Fruit fly (Drosophila melanogaster) whole organism, embryonic: ENCODE data around the gene Rai1.

Experiments
- BEAF-32 ChIP-seq: fragments of 200-800 bp; sonication (Bioruptor generic); optimal IDR thresholded peaks from 3 replicates; lab custom pipeline; 2017; ENCODE audit warnings: missing biosample characterization, missing genetic modification characterization, mild to moderate bottlenecking, moderate library complexity, missing genetic modification reagents
- CG10209 ChIP-seq: fragments of 200-800 bp; sonication (Bioruptor generic); optimal IDR thresholded peaks from 3 replicates; lab custom pipeline; 2017; ENCODE audit warnings: missing biosample characterization, mild to moderate bottlenecking, missing genetic modification characterization, missing genetic modification reagents
- CG11247 ChIP-seq: fragments of 200-800 bp; sonication (Bioruptor generic); IDR thresholded peaks from 2 replicates; pipeline ENCODE4 v1.3.6; 2022; ENCODE audit warnings: missing biosample characterization, missing genetic modification characterization
- CG11504 ChIP-seq: fragments of 200-800 bp; sonication (Bioruptor generic); optimal IDR thresholded peaks from 3 replicates; lab custom pipeline; 2019; ENCODE audit warnings: missing biosample characterization, mild to moderate bottlenecking, missing genetic modification characterization, moderate library complexity
- CG15479 ChIP-seq: fragments of 200-800 bp; sonication (Bioruptor generic); optimal IDR thresholded peaks from 3 replicates; lab custom pipeline; 2019; ENCODE audit warnings: missing biosample characterization, mild to moderate bottlenecking, missing genetic modification characterization, moderate library complexity
- CG1603 ChIP-seq: fragments of 200-800 bp; sonication (Bioruptor generic); optimal IDR thresholded peaks from 2 replicates; lab custom pipeline; 2019; ENCODE audit warnings: missing biosample characterization, mild to moderate bottlenecking, missing genetic modification characterization, moderate library complexity
- CG17802 ChIP-seq: fragments of 200-800 bp; sonication (Bioruptor generic); optimal IDR thresholded peaks from 2 replicates; lab custom pipeline; 2018; ENCODE audit warnings: missing biosample characterization, mild to moderate bottlenecking, missing genetic modification characterization, moderate library complexity
- CG18011 ChIP-seq: fragments of 200-800 bp; sonication (Bioruptor generic); optimal IDR thresholded peaks from 2 replicates; lab custom pipeline; 2017; ENCODE audit warnings: missing biosample characterization, missing genetic modification characterization, mild to moderate bottlenecking, moderate library complexity, missing genotype
- CG18476 ChIP-seq: fragments of 200-800 bp; sonication (Bioruptor generic); optimal IDR thresholded peaks from 2 replicates; lab custom pipeline; 2016; ENCODE audit warnings: missing biosample characterization, mild to moderate bottlenecking, missing genetic modification characterization
- CG2889 ChIP-seq: fragments of 200-800 bp; sonication (Bioruptor generic); IDR thresholded peaks from 3 replicates; pipeline ENCODE4 v1.3.6; 2022; ENCODE audit warnings: missing biosample characterization, missing genetic modification characterization
- CG5953 ChIP-seq: fragments of 200-800 bp; sonication (Bioruptor generic); IDR thresholded peaks from 2 replicates; pipeline ENCODE4 v1.3.6; 2022; ENCODE audit warnings: missing biosample characterization, missing genetic modification characterization
- CG6175 ChIP-seq: fragments of 200-800 bp; sonication (Bioruptor generic); IDR thresholded peaks from 3 replicates; pipeline ENCODE4 v1.3.6; 2022; ENCODE audit warnings: missing biosample characterization, missing genetic modification characterization
- CG6791 ChIP-seq: fragments of 200-800 bp; sonication (Bioruptor generic); IDR thresholded peaks from 3 replicates; pipeline ENCODE4 v1.3.6; 2022; ENCODE audit warnings: missing biosample characterization, missing genetic modification characterization; ENCODE audit not compliant: partially characterized antibody
- CG6854 ChIP-seq: fragments of 200-800 bp; sonication (Bioruptor generic); optimal IDR thresholded peaks from 3 replicates; lab custom pipeline; 2017; ENCODE audit warnings: missing biosample characterization, mild to moderate bottlenecking, missing genetic modification characterization
- CG8944 ChIP-seq: fragments of 200-800 bp; sonication (Bioruptor generic); optimal IDR thresholded peaks from 3 replicates; lab custom pipeline; 2016; ENCODE audit warnings: missing biosample characterization, missing genetic modification characterization
- CG9437 ChIP-seq: fragments of 200-800 bp; sonication (Bioruptor generic); optimal IDR thresholded peaks from 2 replicates; lab custom pipeline; 2018; ENCODE audit warnings: missing biosample characterization, mild to moderate bottlenecking, missing genetic modification characterization
- CG9817 ChIP-seq: fragments of 200-800 bp; sonication (Bioruptor generic); optimal IDR thresholded peaks from 2 replicates; lab custom pipeline; 2018; ENCODE audit warnings: missing biosample characterization, mild to moderate bottlenecking, missing genetic modification characterization, moderate library complexity
- CG9876 ChIP-seq: fragments of 200-800 bp; sonication (Bioruptor generic); optimal IDR thresholded peaks from 2 replicates; lab custom pipeline; 2016; ENCODE audit warnings: missing biosample characterization, missing genetic modification characterization
- CTCF ChIP-seq: fragments of 200-800 bp; sonication (Bioruptor generic); optimal IDR thresholded peaks from 2 replicates; lab custom pipeline; 2017; ENCODE audit warnings: missing biosample characterization, mild to moderate bottlenecking, missing genetic modification characterization, moderate library complexity
- Chrac-16 ChIP-seq: fragments of 200-800 bp; sonication (Bioruptor generic); optimal IDR thresholded peaks from 3 replicates; lab custom pipeline; 2016; ENCODE audit warnings: missing biosample characterization, missing genetic modification characterization
- Dad ChIP-seq: fragments of 200-800 bp; sonication (Bioruptor generic); optimal IDR thresholded peaks from 3 replicates; lab custom pipeline; 2016; ENCODE audit warnings: missing biosample characterization, missing genetic modification characterization
- Dp ChIP-seq: fragments of 200-800 bp; sonication (Bioruptor generic); optimal IDR thresholded peaks from 2 replicates; lab custom pipeline; 2018; ENCODE audit warnings: missing biosample characterization, mild to moderate bottlenecking, missing genetic modification characterization, moderate library complexity
- E2f2 ChIP-seq: fragments of 200-800 bp; sonication (Bioruptor generic); IDR thresholded peaks from 2 replicates; pipeline ENCODE4 v1.3.6; 2022; ENCODE audit warnings: missing biosample characterization, missing genetic modification characterization
- ERR ChIP-seq: fragments of 200-800 bp; sonication (Bioruptor generic); optimal IDR thresholded peaks from 2 replicates; lab custom pipeline; 2016; ENCODE audit warnings: missing biosample characterization, missing genetic modification characterization
- Gug ChIP-seq: fragments of 200-800 bp; sonication (Bioruptor generic); IDR thresholded peaks from 4 replicates; pipeline ENCODE4 v1.3.6; 2022; ENCODE audit warnings: missing biosample characterization, missing genetic modification characterization
- Hand ChIP-seq: fragments of 200-800 bp; sonication (Bioruptor generic); optimal IDR thresholded peaks from 2 replicates; lab custom pipeline; 2017; ENCODE audit warnings: mild to moderate bottlenecking, missing biosample characterization, missing genetic modification reagents, missing genetic modification characterization
- HmgD ChIP-seq: fragments of 200-800 bp; sonication (Bioruptor generic); optimal IDR thresholded peaks from 3 replicates; lab custom pipeline; 2016; ENCODE audit warnings: missing biosample characterization, missing genetic modification characterization
- HmgZ ChIP-seq: fragments of 200-800 bp; sonication (Bioruptor generic); optimal IDR thresholded peaks from 2 replicates; lab custom pipeline; 2018; ENCODE audit warnings: missing biosample characterization, mild to moderate bottlenecking, missing genetic modification characterization
- Hsf ChIP-seq: fragments of 200-800 bp; sonication (Bioruptor generic); optimal IDR thresholded peaks from 3 replicates; lab custom pipeline; 2016; ENCODE audit warnings: missing biosample characterization, missing genetic modification characterization
- Lhr ChIP-seq: fragments of 200-800 bp; sonication (Bioruptor generic); optimal IDR thresholded peaks from 3 replicates; lab custom pipeline; 2017; ENCODE audit warnings: mild to moderate bottlenecking, missing biosample characterization, missing genetic modification reagents, missing genetic modification characterization
- MBD-R2 ChIP-seq: fragments of 200-800 bp; sonication (Bioruptor generic); IDR thresholded peaks from 2 replicates; pipeline ENCODE4 v1.3.6; 2022; ENCODE audit warnings: missing biosample characterization, missing genetic modification characterization
- Pdp1 ChIP-seq, 2 experiments: fragments of 200-800 bp; sonication (Bioruptor generic); optimal IDR thresholded peaks; 3 replicates each; lab custom pipeline; 2016; ENCODE audit warnings: missing biosample characterization in 2 of 2, missing genetic modification characterization in 2 of 2, mild to moderate bottlenecking in 1 of 2, moderate library complexity in 1 of 2
- Sox100B ChIP-seq: fragments of 200-800 bp; sonication (Bioruptor generic); optimal IDR thresholded peaks from 3 replicates; lab custom pipeline; 2018; ENCODE audit warnings: missing biosample characterization, mild to moderate bottlenecking, missing genetic modification characterization
- ara ChIP-seq: fragments of 200-800 bp; sonication (Bioruptor generic); IDR thresholded peaks from 2 replicates; pipeline ENCODE4 v1.3.6; 2022; ENCODE audit warnings: missing biosample characterization, missing genetic modification characterization
- bbx ChIP-seq: fragments of 200-800 bp; sonication (Bioruptor generic); IDR thresholded peaks from 2 replicates; pipeline ENCODE4 v1.3.6; 2022; ENCODE audit warnings: missing biosample characterization, missing genetic modification characterization; ENCODE audit not compliant: partially characterized antibody
- cas ChIP-seq: fragments of 200-800 bp; sonication (Bioruptor generic); IDR thresholded peaks from 2 replicates; pipeline ENCODE4 v1.3.6; 2022; ENCODE audit warnings: missing biosample characterization, missing genetic modification characterization
- chif ChIP-seq, 2 experiments: fragments of 200-800 bp; sonication (Bioruptor generic); optimal IDR thresholded peaks; 3 replicates each; lab custom pipeline; 2016; ENCODE audit warnings: missing biosample characterization in 2 of 2, missing genetic modification characterization in 2 of 2
- dpn ChIP-seq, 2 experiments: fragments of 200-800 bp; sonication (Bioruptor generic); optimal IDR thresholded peaks; 3 replicates each; lab custom pipeline; 2016; ENCODE audit warnings: missing biosample characterization in 2 of 2, missing genetic modification characterization in 2 of 2
- gcm ChIP-seq: fragments of 200-800 bp; sonication (Bioruptor generic); optimal IDR thresholded peaks from 2 replicates; lab custom pipeline; 2019; ENCODE audit warnings: missing biosample characterization, mild to moderate bottlenecking, missing genetic modification characterization, moderate library complexity
- inv ChIP-seq: fragments of 200-800 bp; sonication (Bioruptor generic); IDR thresholded peaks from 2 replicates; pipeline ENCODE4 v1.3.6; 2022; ENCODE audit warnings: missing biosample characterization, missing genetic modification characterization; ENCODE audit not compliant: partially characterized antibody
- ken ChIP-seq: fragments of 200-800 bp; sonication (Bioruptor generic); IDR thresholded peaks from 3 replicates; pipeline ENCODE4 v1.3.6; 2022; ENCODE audit warnings: missing biosample characterization, missing genetic modification characterization
- lilli ChIP-seq: fragments of 200-800 bp; sonication (Bioruptor generic); optimal IDR thresholded peaks from 3 replicates; lab custom pipeline; 2016; ENCODE audit warnings: missing biosample characterization, missing genetic modification characterization
- lov ChIP-seq, 2 experiments: fragments of 200-800 bp in 1 of 2; fragments of >200 bp in 1 of 2; sonication (Bioruptor generic) in 1 of 2; IDR thresholded peaks in 1 of 2; optimal IDR thresholded peaks in 1 of 2; 2 replicates in 1 of 2; 3 replicates in 1 of 2; pipeline versions ENCODE4 v1.3.6 to Lab custom; 2017 to 2022; ENCODE audit warnings: missing biosample characterization in 1 of 2, missing genetic modification characterization in 1 of 2
- nmo ChIP-seq: fragments of 200-800 bp; sonication (Bioruptor generic); optimal IDR thresholded peaks from 2 replicates; lab custom pipeline; 2018; ENCODE audit warnings: missing biosample characterization, mild to moderate bottlenecking, missing genetic modification characterization, moderate library complexity
- pnt ChIP-seq: fragments of 200-800 bp; sonication (Bioruptor generic); optimal IDR thresholded peaks from 3 replicates; lab custom pipeline; 2016; ENCODE audit warnings: missing biosample characterization, missing genetic modification characterization
- pum ChIP-seq: fragments of 200-800 bp; sonication (Bioruptor generic); optimal IDR thresholded peaks from 2 replicates; lab custom pipeline; 2016; ENCODE audit warnings: missing biosample characterization, missing genetic modification characterization
- slbo ChIP-seq: fragments of 200-800 bp; sonication (Bioruptor generic); IDR thresholded peaks from 2 replicates; pipeline ENCODE4 v1.3.6; 2022; ENCODE audit warnings: missing biosample characterization, missing genetic modification characterization
- sob ChIP-seq: fragments of 200-800 bp; sonication (Bioruptor generic); IDR thresholded peaks from 2 replicates; pipeline ENCODE4 v1.3.6; 2022; ENCODE audit warnings: missing biosample characterization, missing genetic modification characterization
- trh ChIP-seq: fragments of 200-800 bp; sonication (Bioruptor generic); optimal IDR thresholded peaks from 2 replicates; lab custom pipeline; 2016; ENCODE audit warnings: missing biosample characterization, missing genetic modification characterization
- ttk ChIP-seq: fragments of 200-800 bp; sonication (Bioruptor generic); IDR thresholded peaks from 2 replicates; pipeline ENCODE4 v2.1.2; 2022; ENCODE audit warnings: missing biosample characterization, missing genetic modification characterization

Gene Rai1

DNA sequence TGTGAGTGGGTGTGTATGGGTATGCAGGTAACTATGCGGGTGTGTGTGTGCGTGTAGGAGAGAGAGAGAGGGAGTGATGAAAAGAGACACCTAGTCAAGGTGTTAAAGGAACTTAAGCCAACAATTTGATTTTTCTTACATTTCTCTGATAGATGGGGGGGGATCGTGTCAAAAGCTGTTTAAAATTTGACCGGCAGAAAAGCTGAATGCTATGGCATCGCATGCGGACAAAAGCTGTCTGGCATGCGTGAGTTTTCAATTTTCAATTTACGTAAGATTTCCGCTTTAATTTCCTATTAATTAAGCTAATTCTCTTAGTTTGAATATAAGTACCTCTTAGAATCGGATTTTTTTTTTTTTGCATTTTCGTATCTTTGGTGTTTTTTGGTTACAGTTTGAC is 36.8 kb upstream of the Rai1 start (continued):
- TF ChIP-seq ken = 0 out of 3 replicates have a peak, but pooled peaks have one; percentile 33
- peak; percentile 0 for TF ChIP-seq pnt (GFP tag; lab: Kevin White, UChicago)
- peak; percentile 29 for TF ChIP-seq HmgZ (tag; lab: Kevin White, UChicago)
- peak; percentile 24 for TF ChIP-seq BEAF-32 (GFP tag; lab: Kevin White, UChicago)
- TF ChIP-seq CG9876 = peak; percentile 14
- no peak for TF ChIP-seq Dad
- TF ChIP-seq CG18011 = peak; percentile 99
- no peak for TF ChIP-seq Chrac-16 (GFP tag; lab: Kevin White, UChicago)
- peak in 1 of 2 experiments; percentile 33 for TF ChIP-seq dpn (GFP tag; optimal IDR thresholded peaks at IDR 0.05; lab: Kevin White, UChicago)
- no peak for TF ChIP-seq Hand
- TF ChIP-seq slbo (GFP tag; lab: Robert Waterston, UW) = peak; percentile 57
- no peak for TF ChIP-seq Hsf
- TF ChIP-seq CTCF (GFP tag; lab: Kevin White, UChicago) = peak; percentile 56
- TF ChIP-seq Pdp1 (GFP tag; optimal IDR thresholded peaks at IDR 0.05; lab: Kevin White, UChicago) = peak in 1 of 2 experiments; percentile 90
- peak; percentile 73 for TF ChIP-seq HmgD (GFP tag; lab: Kevin White, UChicago)
- TF ChIP-seq lilli (GFP tag; lab: Kevin White, UChicago) = no peak
- TF ChIP-seq ara = no peak
- peak; percentile 30 for TF ChIP-seq nmo (GFP tag; lab: Kevin White, UChicago)
- TF ChIP-seq lov (optimal IDR thresholded peaks at IDR 0.05; lab: Kevin White, UChicago) = no peak
- 0 out of 3 replicates have a peak, but pooled peaks have one; percentile 27 for TF ChIP-seq lov (GFP tag; IDR thresholded peaks at IDR 0.05; lab: Robert Waterston, UW)
- TF ChIP-seq CG18476 (GFP tag; lab: Kevin White, UChicago) = no peak
- peak; percentile 47; the same call in 1 of the 2 replicates for TF ChIP-seq bbx (GFP tag; lab: Robert Waterston, UW)
- TF ChIP-seq CG10209 (GFP tag; lab: Kevin White, UChicago) = peak; percentile 19
- TF ChIP-seq CG9437 (GFP tag; lab: Kevin White, UChicago) = peak; percentile 39
- TF ChIP-seq CG17802 (tag; lab: Kevin White, UChicago) = no peak
- no peak for TF ChIP-seq CG6854 (GFP tag; lab: Kevin White, UChicago)
- TF ChIP-seq chif (GFP tag; optimal IDR thresholded peaks at IDR 0.05; lab: Kevin White, UChicago) = peak in 1 of 2 experiments; percentile 7
- peak; percentile 22 for TF ChIP-seq CG9817 (tag; lab: Kevin White, UChicago)
- peak; percentile 14; the same call in 1 of the 4 replicates for TF ChIP-seq Gug (GFP tag; lab: Robert Waterston, UW)
- peak; percentile 14 for TF ChIP-seq Lhr
- peak; percentile 43 for TF ChIP-seq CG1603 (tag; lab: Kevin White, UChicago)
- no peak for TF ChIP-seq cas
- no peak for TF ChIP-seq CG15479
- TF ChIP-seq MBD-R2 (GFP tag; lab: Robert Waterston, UW) = peak; percentile 43
- no peak for TF ChIP-seq gcm
- no peak for TF ChIP-seq inv (GFP tag; lab: Robert Waterston, UW)
- TF ChIP-seq Sox100B = no peak
- TF ChIP-seq sob (GFP tag; lab: Robert Waterston, UW) = peak; percentile 57; the same call in 1 of the 2 replicates
- peak; percentile 18; the same call in 1 of the 3 replicates for TF ChIP-seq CG6175 (GFP tag; lab: Robert Waterston, UW)
- TF ChIP-seq CG5953 (GFP tag; lab: Robert Waterston, UW) = 0 out of 2 replicates have a peak, but pooled peaks have one; percentile 33
- TF ChIP-seq trh (GFP tag; lab: Kevin White, UChicago) = no peak
- TF ChIP-seq CG6791 (GFP tag; lab: Robert Waterston, UW) = 0 out of 3 replicates have a peak, but pooled peaks have one; percentile 46
- peak; percentile 3 for TF ChIP-seq pum (GFP tag; lab: Kevin White, UChicago)
- TF ChIP-seq E2f2 (GFP tag; lab: Robert Waterston, UW) = peak; percentile 80
- no peak for TF ChIP-seq ERR (GFP tag; lab: Kevin White, UChicago)
- peak; percentile 14; the same call in 1 of the 2 replicates for TF ChIP-seq ttk (GFP tag; lab: Robert Waterston, UW)
- TF ChIP-seq CG11247 (GFP tag; lab: Robert Waterston, UW) = peak; percentile 34; the same call in 1 of the 2 replicates
- TF ChIP-seq Dp = peak; percentile 69
- peak; percentile 18 for TF ChIP-seq CG8944 (GFP tag; lab: Kevin White, UChicago)
- TF ChIP-seq CG11504 (tag; lab: Kevin White, UChicago) = peak; percentile 19
- no peak for TF ChIP-seq CG2889
